Worm (Caenorhabditis elegans) whole organism, L1 larva: Measurements from ENCODE around the gene C27H5.2.
A peak's percentile ranks its signal among the peaks of the same experiment; 100 is the strongest.

Source experiments
- aly-2 ChIP-seq: fragments of 150-350 bp; optimal IDR thresholded peaks from 2 replicates; lab custom pipeline; 2014; ENCODE audit warnings: missing biosample characterization, missing genetic modification characterization
- ceh-82 ChIP-seq, 3 experiments: fragments of 150-350 bp in 1 of 3; sonication (generic microtip) in 2 of 3; optimal IDR thresholded peaks; 2 replicates each; lab custom pipeline; 2014 to 2017; ENCODE audit warnings: missing biosample characterization in 3 of 3, missing genetic modification characterization in 3 of 3
- dpl-1 ChIP-seq, 3 experiments: fragments of 150-350 bp in 2 of 3; sonication (generic microtip) in 1 of 3; optimal IDR thresholded peaks; 2 replicates each; lab custom pipeline; 2014 to 2017; ENCODE audit warnings: missing biosample characterization in 3 of 3, missing genetic modification characterization in 3 of 3, missing genetic modification reagents in 3 of 3
- dsc-1 ChIP-seq: sonication (generic microtip); optimal IDR thresholded peaks from 2 replicates; lab custom pipeline; 2016; ENCODE audit warnings: mild to moderate bottlenecking, missing genetic modification characterization, missing compliant biosample characterization
- fos-1 ChIP-seq: fragments of 150-350 bp; optimal IDR thresholded peaks from 2 replicates; lab custom pipeline; 2014; ENCODE audit warnings: missing biosample characterization, missing genetic modification characterization
- hlh-4 ChIP-seq: sonication (generic microtip); optimal IDR thresholded peaks from 2 replicates; lab custom pipeline; 2016; ENCODE audit warnings: mild to moderate bottlenecking, missing genetic modification characterization, missing compliant biosample characterization
- lin-39 ChIP-seq: fragments of 150-350 bp; optimal IDR thresholded peaks from 2 replicates; lab custom pipeline; 2014; ENCODE audit warnings: missing biosample characterization, missing genetic modification reagents, missing genetic modification characterization
- lsy-2 ChIP-seq, 2 experiments: fragments of 150-350 bp; optimal IDR thresholded peaks; 2 replicates each; lab custom pipeline; 2014; ENCODE audit warnings: missing biosample characterization in 2 of 2, missing genetic modification characterization in 2 of 2
- mef-2 ChIP-seq: fragments of 150-350 bp; optimal IDR thresholded peaks from 2 replicates; lab custom pipeline; 2014; ENCODE audit warnings: missing biosample characterization, missing genetic modification characterization
- mep-1 ChIP-seq: fragments of 150-350 bp; optimal IDR thresholded peaks from 2 replicates; lab custom pipeline; 2014; ENCODE audit warnings: missing biosample characterization, missing genetic modification characterization
- nhr-28 ChIP-seq: fragments of 150-350 bp; optimal IDR thresholded peaks from 2 replicates; lab custom pipeline; 2014; ENCODE audit warnings: missing biosample characterization, missing genetic modification characterization
- sup-37 ChIP-seq: fragments of 200-800 bp; sonication (Bioruptor generic); optimal IDR thresholded peaks from 2 replicates; lab custom pipeline; 2018; ENCODE audit warnings: mild to moderate bottlenecking, missing genetic modification characterization, missing compliant biosample characterization
- ztf-11 ChIP-seq, 2 experiments: sonication (generic microtip); optimal IDR thresholded peaks; 2 replicates each; lab custom pipeline; 2016 to 2017; ENCODE audit warnings: missing genetic modification characterization in 2 of 2, missing biosample characterization in 1 of 2, missing compliant biosample characterization in 1 of 2

DNA sequence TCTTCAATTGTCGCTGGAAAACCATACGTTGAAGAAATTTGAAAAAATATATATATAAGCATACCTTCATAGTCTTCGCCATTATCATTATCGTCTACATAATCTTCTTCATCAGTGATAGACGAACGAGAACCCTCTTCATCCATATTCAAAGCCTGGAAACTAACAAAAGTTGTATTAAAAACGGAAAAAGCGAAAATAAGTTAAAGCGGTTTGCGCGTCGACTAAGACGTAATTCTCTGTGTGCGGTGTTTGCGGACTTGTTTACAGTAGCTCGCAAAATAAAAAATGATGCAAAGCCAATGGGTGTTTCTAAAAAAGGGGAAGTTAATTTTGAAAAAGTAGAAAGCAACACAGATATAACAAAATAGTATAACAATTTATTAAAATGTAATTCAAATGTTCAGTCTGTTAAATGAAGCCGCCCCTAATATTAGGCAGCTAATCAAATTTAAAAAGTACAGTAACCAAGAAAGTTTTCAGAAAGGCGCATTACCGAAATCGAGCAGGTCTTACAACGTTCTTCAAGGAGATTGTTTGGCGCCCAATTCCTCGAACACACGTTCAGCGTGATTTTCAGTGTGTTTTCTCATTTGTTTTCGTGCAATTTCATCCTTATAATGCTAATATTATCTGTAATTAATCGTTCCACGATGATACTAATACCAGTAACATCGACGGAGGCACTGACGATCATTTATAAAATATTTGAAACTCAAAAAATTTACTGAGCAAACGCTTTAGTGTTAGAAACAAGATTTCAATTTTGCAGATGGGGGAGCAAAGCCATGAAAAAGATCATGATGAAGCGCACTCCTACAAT, 23.3 kb upstream of the C27H5.2 start, which contains the start of the genes T07F8.4 and gld-3:
- TF ChIP-seq sup-37 (GFP tag; lab: Kevin White, UChicago) (no peak), lin-39 (tag; lab: Kevin White, UChicago) (no peak), dpl-1 (GFP tag; optimal IDR thresholded peaks at IDR 0.05; lab: Kevin White, UChicago) (peak; percentile 8 to 63 (median 29)), ztf-11 (tag; optimal IDR thresholded peaks at IDR 0.05; lab: Kevin White, UChicago) (no peak), fos-1 (tag; lab: Kevin White, UChicago) (no peak), ceh-82 (tag; optimal IDR thresholded peaks at IDR 0.05; lab: Kevin White, UChicago) (no peak), aly-2 (tag; lab: Kevin White, UChicago) (no peak), dsc-1 (no peak), nhr-28 (no peak), hlh-4 (tag; lab: Kevin White, UChicago) (no peak), mep-1 (tag; lab: Kevin White, UChicago) (peak; percentile 75), lsy-2 (tag; optimal IDR thresholded peaks at IDR 0.05; lab: Kevin White, UChicago) (peak; percentile 84 to 97), mef-2 (tag; lab: Kevin White, UChicago) (no peak)
